Worm (Caenorhabditis elegans): ENCODE data around the gene C35A5.10.

- TF ChIP-seq ama-1 (optimal IDR thresholded peaks at IDR 0.05) (no peak), tbx-11 (GFP tag; IDR thresholded peaks at IDR 0.05) (no peak), ceh-13 (GFP tag; optimal IDR thresholded peaks at IDR 0.05) (no peak), ceh-36 (tag; optimal IDR thresholded peaks at IDR 0.05) (no peak), flt-1 (GFP tag; IDR thresholded peaks at IDR 0.05) (no peak)
Observed at ce11 chrV:10508855-10509254, 4.9 kb downstream of the C35A5.10 start, which contains the start of gene C35A5.6.
